Worm (Caenorhabditis elegans): ENCODE measurements around the gene agt-1.

- no peak for TF ChIP-seq ztf-29 (GFP tag; IDR thresholded peaks at IDR 0.05)
- no peak for TF ChIP-seq ztf-23 (GFP tag; IDR thresholded peaks at IDR 0.05)
These were observed 27.2 kb upstream of the agt-1 start for ce11 chrIV:13396375-13396774.

Data from whole organism, midembryonic.